Fruit fly (Drosophila melanogaster): Measurements from ENCODE around the gene CG11357.

Gene CG11357

dm6 chr3L:4521809-4522208 lies 20.0 kb upstream of the CG11357 start:
- no peak for TF ChIP-seq CG12768 (GFP tag; optimal IDR thresholded peaks at IDR 0.05)
- TF ChIP-seq cic (GFP tag; optimal IDR thresholded peaks at IDR 0.05): no peak
- no peak for TF ChIP-seq CG7101 (tag; optimal IDR thresholded peaks at IDR 0.05)
- TF ChIP-seq bab1 (GFP tag; optimal IDR thresholded peaks at IDR 0.05): no peak

- TF ChIP-seq bab1 (GFP tag; optimal IDR thresholded peaks at IDR 0.05) (peak; percentile 67), CG7101 (tag; optimal IDR thresholded peaks at IDR 0.05) (no peak), toe (GFP tag; optimal IDR thresholded peaks at IDR 0.05) (no peak), CG7045 (GFP tag; optimal IDR thresholded peaks at IDR 0.05) (no peak)
Measured at dm6 chr3L:4531941-4532478, 9.8 kb upstream of the CG11357 start, which contains the start of gene Tie. TSS of gene Tie (minus strand) at chr3L:4532145.

DNA sequence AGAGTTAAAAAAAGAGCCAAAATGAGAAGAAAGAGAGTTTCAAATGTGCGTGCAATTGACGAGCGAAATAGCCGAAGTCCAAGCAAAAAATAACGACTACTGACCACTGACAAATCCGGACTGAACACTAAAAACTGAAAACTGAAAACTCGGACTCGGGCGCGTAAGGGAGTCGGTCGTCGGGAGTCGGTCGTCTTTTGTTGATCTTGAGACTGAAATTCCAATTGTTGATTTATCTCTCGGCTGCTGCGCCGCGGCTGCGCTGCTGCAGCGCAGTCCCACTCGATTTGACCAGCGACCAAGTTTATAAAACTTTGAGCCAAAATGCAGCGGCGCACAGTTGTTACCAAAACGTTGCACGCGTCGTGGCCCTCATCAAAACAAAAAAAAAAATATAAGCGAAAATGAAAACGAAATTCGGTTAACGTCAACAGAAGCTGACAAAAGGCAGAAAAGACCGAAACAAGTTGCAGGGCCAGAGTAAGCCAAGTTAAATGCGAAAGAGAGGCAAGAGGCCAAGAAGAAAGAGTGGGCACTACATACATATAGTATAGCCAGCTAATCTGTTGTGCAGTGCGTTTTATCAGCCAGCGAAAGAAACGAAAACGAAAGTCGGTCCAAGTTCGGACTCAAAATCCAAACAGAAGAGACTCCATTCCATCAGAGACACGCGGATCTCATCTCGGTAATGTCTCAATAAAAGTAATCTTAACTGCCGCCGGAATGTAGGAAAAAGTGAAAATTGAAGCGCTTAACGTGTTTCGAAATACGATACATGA lies 8.8 kb upstream of the CG11357 start, which contains the start of gene CG11353:
CG11353 (plus strand) TSS at position 330 of the 779 bp plus-strand sequence.
- TF ChIP-seq tj (GFP tag; optimal IDR thresholded peaks at IDR 0.05) (peak; percentile 30), kay (GFP tag; ENCODE audit: borderline replicate concordance) (peak; percentile 44), cnc (optimal IDR thresholded peaks at IDR 0.05) (no peak), CG7101 (tag; optimal IDR thresholded peaks at IDR 0.05) (no peak), CG33017 (tag; optimal IDR thresholded peaks at IDR 0.05) (no peak)

DNA sequence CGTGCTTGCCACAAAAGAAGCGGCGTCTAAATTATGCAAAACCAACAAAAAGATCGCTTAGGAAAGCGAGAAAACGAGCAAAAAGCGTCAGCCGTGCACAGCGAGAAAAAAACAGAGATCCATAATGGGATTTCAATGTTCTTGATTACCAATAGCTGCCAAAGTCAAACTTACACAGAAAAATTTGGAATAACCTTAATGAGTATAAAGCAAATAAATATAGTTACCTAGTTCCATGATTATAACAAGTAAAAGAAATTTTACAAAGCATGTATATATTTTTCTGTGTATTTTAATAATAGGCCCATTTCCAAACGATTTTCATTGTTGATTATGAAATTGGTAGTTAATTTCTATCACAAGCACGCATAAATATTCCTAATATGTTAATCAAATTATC lies 7.9 kb upstream of the CG11357 start:
- TF ChIP-seq Clk (GFP tag; optimal IDR thresholded peaks at IDR 0.05) (no peak), CG7045 (GFP tag; optimal IDR thresholded peaks at IDR 0.05) (no peak), CG12768 (GFP tag; optimal IDR thresholded peaks at IDR 0.05) (no peak), tj (GFP tag; optimal IDR thresholded peaks at IDR 0.05) (no peak), Crg-1 (GFP tag; optimal IDR thresholded peaks at IDR 0.05) (no peak), pad (GFP tag; optimal IDR thresholded peaks at IDR 0.05) (no peak), CG7101 (tag; optimal IDR thresholded peaks at IDR 0.05) (no peak), CG5204 (GFP tag; optimal IDR thresholded peaks at IDR 0.05) (no peak), toe (GFP tag; optimal IDR thresholded peaks at IDR 0.05) (no peak), ovo (GFP tag; optimal IDR thresholded peaks at IDR 0.05) (no peak), CG11617 (GFP tag; optimal IDR thresholded peaks at IDR 0.05) (no peak), Hr96 (GFP tag; optimal IDR thresholded peaks at IDR 0.05) (no peak), CG33017 (tag; optimal IDR thresholded peaks at IDR 0.05) (no peak)

- TF ChIP-seq kay (GFP tag; ENCODE audit: borderline replicate concordance): no peak
- TF ChIP-seq tj (GFP tag; optimal IDR thresholded peaks at IDR 0.05): peak; percentile 88
- TF ChIP-seq bab1 (GFP tag; optimal IDR thresholded peaks at IDR 0.05): no peak
- no peak for TF ChIP-seq CG14711 (tag; optimal IDR thresholded peaks at IDR 0.05)
- no peak for TF ChIP-seq Crg-1 (GFP tag; optimal IDR thresholded peaks at IDR 0.05)
- no peak for TF ChIP-seq CG1620 (GFP tag; optimal IDR thresholded peaks at IDR 0.05)
Measured at dm6 chr3L:4534481-4534880, 7.4 kb upstream of the CG11357 start.

DNA sequence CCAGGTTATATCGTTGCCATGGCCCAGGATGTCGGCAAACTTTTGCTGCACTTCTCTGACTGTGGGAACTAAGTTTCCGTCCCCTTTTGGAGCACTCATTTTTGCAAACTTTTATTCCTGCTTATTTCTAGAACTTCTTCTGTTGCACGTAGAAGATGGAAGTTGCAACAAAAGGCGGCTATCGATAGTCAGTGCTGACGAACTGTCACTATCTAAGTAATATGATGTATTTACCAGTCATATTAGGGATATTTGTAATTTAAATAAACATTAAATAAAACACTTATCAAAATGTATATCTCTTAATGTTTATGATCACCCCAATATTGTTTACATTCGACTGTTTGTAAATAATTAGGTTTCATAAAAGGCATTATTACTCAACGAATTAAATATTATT lies 781 bp upstream of the CG11357 start, which contains the start of gene CG32243:
CG32243 (minus strand) TSS at position 175 of the 400 bp plus-strand sequence.
- TF ChIP-seq Hr96 (GFP tag; optimal IDR thresholded peaks at IDR 0.05): no peak
- TF ChIP-seq kay (GFP tag; ENCODE audit: borderline replicate concordance): peak; percentile 7

dm6 chr3L:4542530-4542929 lies 679 bp downstream of the CG11357 start:
- TF ChIP-seq tj (GFP tag; optimal IDR thresholded peaks at IDR 0.05) (no peak), cic (GFP tag; optimal IDR thresholded peaks at IDR 0.05) (no peak), kay (GFP tag; ENCODE audit: borderline replicate concordance) (no peak), Clk (GFP tag; optimal IDR thresholded peaks at IDR 0.05) (no peak), toe (GFP tag; optimal IDR thresholded peaks at IDR 0.05) (no peak), pad (GFP tag; optimal IDR thresholded peaks at IDR 0.05) (no peak)

DNA sequence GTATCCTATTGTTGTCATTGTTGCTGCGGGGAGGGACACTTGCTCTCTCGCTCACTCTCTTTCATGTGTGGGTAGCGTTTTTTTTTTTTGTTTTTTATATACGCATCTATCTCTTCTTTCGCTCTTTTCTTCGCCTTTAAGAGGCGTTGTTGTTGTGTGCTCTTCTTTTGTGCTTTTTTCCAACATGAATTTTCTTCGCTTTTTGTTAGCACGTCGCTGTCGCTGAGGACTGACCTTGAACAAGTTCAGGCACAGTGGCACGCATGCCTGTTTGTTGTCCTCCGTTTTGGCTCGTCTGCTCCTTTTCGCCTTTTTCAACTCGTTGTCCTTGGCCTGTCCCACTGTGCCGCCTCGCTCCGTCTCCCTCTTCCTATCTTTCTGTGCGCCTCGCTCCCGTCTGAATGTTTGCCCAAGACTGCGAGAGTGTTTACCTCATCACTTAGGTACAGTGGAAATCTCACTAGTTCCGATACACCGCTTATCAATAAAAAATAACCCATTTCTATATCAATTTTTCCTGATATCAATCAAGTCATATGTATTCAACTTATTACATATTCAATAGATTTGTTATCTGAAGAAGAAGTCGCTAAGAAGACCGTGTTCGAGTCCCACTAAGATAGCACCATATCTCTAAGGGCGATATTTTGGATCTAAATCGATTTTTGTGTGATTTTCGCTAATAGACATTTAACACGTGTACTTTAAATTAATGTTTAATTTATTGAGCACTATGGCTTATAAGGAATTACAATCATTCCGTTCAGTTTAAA lies 1.4 kb downstream of the CG11357 start:
- TF ChIP-seq toe (GFP tag; optimal IDR thresholded peaks at IDR 0.05) (no peak), CG5204 (GFP tag; optimal IDR thresholded peaks at IDR 0.05) (peak; percentile 15), CG12768 (GFP tag; optimal IDR thresholded peaks at IDR 0.05) (peak; percentile 25)

Data from whole organism, adult.